Fruit fly (Drosophila melanogaster) whole organism, wandering third instar larva: ENCODE data around the gene CG31528.

Source experiments
- Abd-B ChIP-seq: fragments of >200 bp; optimal IDR thresholded peaks from 2 replicates; lab custom pipeline; 2017; ENCODE audit warnings: missing biosample characterization, missing genetic modification characterization
- CG32264 ChIP-seq: fragments of 200-800 bp; sonication (Bioruptor generic); optimal IDR thresholded peaks from 2 replicates; lab custom pipeline; 2016; ENCODE audit warnings: missing biosample characterization, missing genetic modification characterization
- CG9705 ChIP-seq: fragments of 200-800 bp; sonication (Bioruptor generic); optimal IDR thresholded peaks from 2 replicates; lab custom pipeline; 2018; ENCODE audit warnings: missing biosample characterization, mild to moderate bottlenecking, missing genetic modification characterization
- CrebA ChIP-seq: fragments of 200-800 bp; sonication (Bioruptor generic); optimal IDR thresholded peaks from 2 replicates; lab custom pipeline; 2016; ENCODE audit warnings: missing biosample characterization, mild to moderate bottlenecking, missing genetic modification characterization, borderline replicate concordance
- Dif ChIP-seq: fragments of 200-275, 200-300 bp; sonication (Bioruptor generic); optimal IDR thresholded peaks from 2 replicates; lab custom pipeline; 2018; ENCODE audit warnings: missing biosample characterization, missing genetic modification characterization; ENCODE audit not compliant: partially characterized antibody
- GATAd ChIP-seq: sonication (Bioruptor generic); optimal IDR thresholded peaks from 2 replicates; lab custom pipeline; 2016; ENCODE audit warnings: missing biosample characterization, missing genetic modification characterization
- HLH106 ChIP-seq: fragments of 200-800 bp; optimal IDR thresholded peaks from 3 replicates; lab custom pipeline; 2019; ENCODE audit warnings: missing biosample characterization, mild to moderate bottlenecking, missing genetic modification characterization, moderate library complexity
- Hr78 ChIP-seq: fragments of >200 bp; optimal IDR thresholded peaks from 2 replicates; lab custom pipeline; 2017; ENCODE audit warnings: missing biosample characterization, missing genetic modification characterization
- Hr83 ChIP-seq: fragments of 200-300 bp; sonication (Bioruptor generic); optimal IDR thresholded peaks from 2 replicates; lab custom pipeline; 2016; ENCODE audit warnings: missing biosample characterization, mild to moderate bottlenecking, missing genetic modification characterization, moderate library complexity; ENCODE audit not compliant: poor library complexity, severe bottlenecking
- Jra ChIP-seq: sonication (Bioruptor generic); optimal IDR thresholded peaks from 2 replicates; lab custom pipeline; 2016; ENCODE audit warnings: missing biosample characterization, missing genetic modification characterization
- Mio ChIP-seq: sonication (Bioruptor generic); optimal IDR thresholded peaks from 2 replicates; lab custom pipeline; 2016; ENCODE audit warnings: missing biosample characterization, missing genetic modification characterization
- N ChIP-seq: fragments of >200 bp; optimal IDR thresholded peaks from 2 replicates; lab custom pipeline; 2018; ENCODE audit warnings: missing biosample characterization, missing external identifiers, missing genetic modification characterization
- OdsH ChIP-seq: fragments of 200-800 bp; sonication (Bioruptor generic); optimal IDR thresholded peaks from 2 replicates; lab custom pipeline; 2016; ENCODE audit warnings: missing biosample characterization, mild to moderate bottlenecking, missing genetic modification characterization
- Rel ChIP-seq, 2 experiments: fragments of 200-800 bp; sonication (Bioruptor generic) in 1 of 2; optimal IDR thresholded peaks; 2 replicates in 1 of 2; 3 replicates in 1 of 2; lab custom pipeline; 2016 to 2019; ENCODE audit warnings: mild to moderate bottlenecking in 2 of 2, missing biosample characterization in 2 of 2, missing genetic modification characterization in 2 of 2, moderate library complexity in 1 of 2
- Sp1 ChIP-seq: fragments of 200-800 bp; sonication (Bioruptor generic); optimal IDR thresholded peaks from 3 replicates; lab custom pipeline; 2019; ENCODE audit warnings: missing biosample characterization, mild to moderate bottlenecking, missing genetic modification characterization, moderate library complexity
- br ChIP-seq: fragments of 200-800 bp; sonication (Bioruptor generic); optimal IDR thresholded peaks from 2 replicates; lab custom pipeline; 2016; ENCODE audit warnings: missing biosample characterization, missing genetic modification characterization
- dl ChIP-seq, 2 experiments: fragments of 175-275, 200-275 bp in 1 of 2; fragments of 200-275 bp in 1 of 2; sonication (Bioruptor generic); optimal IDR thresholded peaks; lab custom pipeline; 2018; ENCODE audit warnings: mild to moderate bottlenecking in 2 of 2, missing biosample characterization in 2 of 2, missing genetic modification characterization in 2 of 2, moderate library complexity in 2 of 2; ENCODE audit not compliant: partially characterized antibody in 2 of 2, insufficient read depth in 1 of 2
- dmrt93B ChIP-seq: fragments of 200-800 bp; sonication (Bioruptor generic); optimal IDR thresholded peaks from 2 replicates; lab custom pipeline; 2018; ENCODE audit warnings: missing biosample characterization, mild to moderate bottlenecking, missing genetic modification characterization
- ey ChIP-seq: fragments of 200-800 bp; sonication (Bioruptor generic); optimal IDR thresholded peaks from 2 replicates; lab custom pipeline; 2016; ENCODE audit warnings: missing biosample characterization, missing genetic modification characterization
- foxo ChIP-seq, 2 experiments: fragments of 200-800 bp; sonication (Bioruptor generic); optimal IDR thresholded peaks; 2 replicates in 1 of 2; 3 replicates in 1 of 2; lab custom pipeline; 2016 to 2017; ENCODE audit warnings: missing biosample characterization in 2 of 2, missing genetic modification characterization in 2 of 2
- h ChIP-seq: fragments of 200-800 bp; sonication (Bioruptor generic); optimal IDR thresholded peaks from 3 replicates; lab custom pipeline; 2016; ENCODE audit warnings: missing biosample characterization, mild to moderate bottlenecking, missing genetic modification characterization
- jim ChIP-seq: fragments of 175-275, 200-325 bp; sonication (Bioruptor generic); optimal IDR thresholded peaks from 2 replicates; lab custom pipeline; 2016; ENCODE audit warnings: missing biosample characterization, mild to moderate bottlenecking, missing genetic modification characterization
- lola ChIP-seq: fragments of >200 bp; optimal IDR thresholded peaks from 2 replicates; lab custom pipeline; 2017; ENCODE audit warnings: missing biosample characterization, missing genetic modification characterization
- pan ChIP-seq: fragments of >200 bp; optimal IDR thresholded peaks from 2 replicates; lab custom pipeline; 2017
- psq ChIP-seq: fragments of 200-800 bp; sonication (Bioruptor generic); optimal IDR thresholded peaks from 3 replicates; lab custom pipeline; 2017; ENCODE audit warnings: missing biosample characterization, mild to moderate bottlenecking, missing genetic modification characterization, moderate library complexity
- rgr ChIP-seq: fragments of 200-800 bp; sonication (Bioruptor generic); optimal IDR thresholded peaks from 3 replicates; lab custom pipeline; 2016; ENCODE audit warnings: missing biosample characterization, mild to moderate bottlenecking, missing genetic modification characterization
- sage ChIP-seq: fragments of 200-800 bp; sonication (Bioruptor generic); optimal IDR thresholded peaks from 2 replicates; lab custom pipeline; 2016; ENCODE audit warnings: missing biosample characterization, mild to moderate bottlenecking, missing genetic modification characterization
- sv ChIP-seq: fragments of 200-800 bp; sonication (Bioruptor generic); optimal IDR thresholded peaks from 3 replicates; lab custom pipeline; 2016; ENCODE audit warnings: missing biosample characterization, missing genetic modification characterization
- tai ChIP-seq: sonication (Bioruptor generic); optimal IDR thresholded peaks from 2 replicates; lab custom pipeline; 2016; ENCODE audit warnings: missing biosample characterization, missing genetic modification characterization
- usp ChIP-seq: fragments of >200 bp; optimal IDR thresholded peaks from 2 replicates; lab custom pipeline; 2017; ENCODE audit warnings: missing biosample characterization, missing genetic modification characterization
- woc ChIP-seq: sonication (Bioruptor generic); optimal IDR thresholded peaks from 2 replicates; lab custom pipeline; 2016; ENCODE audit warnings: missing biosample characterization, mild to moderate bottlenecking, missing genetic modification characterization

CG31528 gene

dm6 chr3R:4394654-4395581, 21.3 kb upstream of the CG31528 start (continued):
- TF ChIP-seq GATAd (GFP tag; lab: Kevin White, UChicago): no peak

dm6 chr3R:4397403-4398079, 18.7 kb upstream of the CG31528 start, which contains the start of gene CG9855:
TSS of gene CG9855 (minus strand) at chr3R:4397875.
- TF ChIP-seq N (GFP tag; lab: Kevin White, UChicago) (no peak), OdsH (no peak), sage (GFP tag; lab: Kevin White, UChicago) (no peak), HLH106 (no peak), h (GFP tag; lab: Kevin White, UChicago) (peak; percentile 4), CG9705 (GFP tag; lab: Kevin White, UChicago) (no peak), ey (GFP tag; lab: Kevin White, UChicago) (no peak), Dif (GFP tag; lab: Kevin White, UChicago) (no peak), usp (GFP tag; lab: Kevin White, UChicago) (no peak), CG32264 (GFP tag; lab: Kevin White, UChicago) (no peak), Jra (GFP tag; lab: Kevin White, UChicago) (no peak), foxo (GFP tag; optimal IDR thresholded peaks at IDR 0.05; lab: Kevin White, UChicago) (no peak), lola (GFP tag; lab: Kevin White, UChicago) (no peak), woc (GFP tag; lab: Kevin White, UChicago) (peak; percentile 6), Hr78 (GFP tag; lab: Kevin White, UChicago) (no peak), Sp1 (GFP tag; lab: Kevin White, UChicago) (no peak), br (GFP tag; lab: Kevin White, UChicago) (no peak), tai (GFP tag; lab: Kevin White, UChicago) (no peak), Hr83 (GFP tag; lab: Kevin White, UChicago) (no peak), Rel (GFP tag; optimal IDR thresholded peaks at IDR 0.05; lab: Kevin White, UChicago) (no peak), Rel (tag; optimal IDR thresholded peaks at IDR 0.05; lab: Kevin White, UChicago) (peak; percentile 92), Abd-B (GFP tag; lab: Kevin White, UChicago) (no peak)

dm6 chr3R:4399810-4400496, 16.3 kb upstream of the CG31528 start:
- TF ChIP-seq h (GFP tag; lab: Kevin White, UChicago) (peak; percentile 11), woc (GFP tag; lab: Kevin White, UChicago) (peak; percentile 62), lola (GFP tag; lab: Kevin White, UChicago) (no peak), HLH106 (peak; percentile 28), N (GFP tag; lab: Kevin White, UChicago) (peak; percentile 88), Hr83 (GFP tag; lab: Kevin White, UChicago) (no peak), sv (GFP tag; lab: Kevin White, UChicago) (no peak), Hr78 (GFP tag; lab: Kevin White, UChicago) (peak; percentile 67), psq (GFP tag; lab: Kevin White, UChicago) (peak; percentile 65), jim (GFP tag; lab: Kevin White, UChicago) (no peak), Abd-B (GFP tag; lab: Kevin White, UChicago) (peak; percentile 48), rgr (GFP tag; lab: Kevin White, UChicago) (no peak), CrebA (GFP tag; lab: Kevin White, UChicago) (no peak), dl (GFP tag; optimal IDR thresholded peaks at IDR 0.05; lab: Kevin White, UChicago; ENCODE audit: insufficient read depth in 1 of 2, partially characterized antibody in 2 of 2) (no peak), Mio (no peak), dmrt93B (GFP tag; lab: Kevin White, UChicago) (peak; percentile 16), usp (GFP tag; lab: Kevin White, UChicago) (no peak), pan (lab: Kevin White, UChicago) (no peak)
- TF ChIP-seq, all 38 proteins: peak for 8
